Worm (Caenorhabditis elegans) whole organism, L4 larva: Measurements from ENCODE around the gene srg-36.

Experiments
- D1046.2 ChIP-seq: fragments of 200-800 bp; sonication (Bioruptor generic); IDR thresholded peaks from 2 replicates; pipeline ENCODE4 v1.3.6; 2022; ENCODE audit warnings: missing genetic modification characterization, missing compliant biosample characterization
- R02D3.7 ChIP-seq: fragments of 150-350 bp; sonication (generic microtip); optimal IDR thresholded peaks from 3 replicates; lab custom pipeline; 2014; ENCODE audit warnings: missing biosample characterization, missing genetic modification characterization
- ZK337.2 ChIP-seq: fragments of 200-800 bp; sonication (Bioruptor generic); IDR thresholded peaks from 2 replicates; pipeline ENCODE4 v1.3.6; 2022; ENCODE audit warnings: missing genetic modification reagents, missing genetic modification characterization, missing compliant biosample characterization
- ZK546.5 ChIP-seq, 2 experiments: sonication (generic microtip); optimal IDR thresholded peaks; 2 replicates each; lab custom pipeline; 2017; ENCODE audit warnings: missing biosample characterization in 2 of 2, missing genetic modification characterization in 2 of 2
- ama-1 ChIP-seq: fragments of 150-350 bp; optimal IDR thresholded peaks from 2 replicates; lab custom pipeline; 2014; ENCODE audit warnings: inconsistent platforms, mixed read lengths
- ceh-20 ChIP-seq: fragments of 200-800 bp; sonication (Bioruptor generic); IDR thresholded peaks from 2 replicates; pipeline ENCODE4 v1.3.6; 2022; ENCODE audit warnings: missing genetic modification reagents, missing genetic modification characterization, missing compliant biosample characterization
- ceh-32 ChIP-seq: sonication (generic microtip); optimal IDR thresholded peaks from 2 replicates; lab custom pipeline; 2016; ENCODE audit warnings: mild to moderate bottlenecking, missing genetic modification characterization, missing compliant biosample characterization; ENCODE audit not compliant: poor library complexity
- cey-2 ChIP-seq: sonication (generic microtip); optimal IDR thresholded peaks from 3 replicates; lab custom pipeline; 2017; ENCODE audit warnings: missing genetic modification characterization, mild to moderate bottlenecking, missing compliant biosample characterization, antibody characterized with exemption, borderline replicate concordance; ENCODE audit not compliant: insufficient read depth
- daf-16 ChIP-seq, 3 experiments: sonication (generic microtip); optimal IDR thresholded peaks; 2 replicates each; lab custom pipeline; 2016 to 2017; ENCODE audit warnings: missing genetic modification characterization in 3 of 3, missing genetic modification reagents in 3 of 3, mild to moderate bottlenecking in 2 of 3, missing compliant biosample characterization in 2 of 3, missing biosample characterization in 1 of 3, moderate library complexity in 1 of 3
- daf-19 ChIP-seq: fragments of 200-800 bp; sonication (Bioruptor generic); conservative IDR thresholded peaks from 2 replicates; pipeline ENCODE4 v1.3.6; 2022; ENCODE audit warnings: missing genetic modification characterization, missing compliant biosample characterization
- daf-8 ChIP-seq: fragments of 200-800 bp; sonication (Bioruptor generic); IDR thresholded peaks from 2 replicates; pipeline ENCODE4 v1.3.6; 2022; ENCODE audit warnings: missing genetic modification characterization, missing compliant biosample characterization
- dmd-8 ChIP-seq: fragments of 200-800 bp; sonication (Bioruptor generic); IDR thresholded peaks from 2 replicates; pipeline ENCODE4 v1.3.6; 2022; ENCODE audit warnings: missing genetic modification characterization, missing compliant biosample characterization
- fos-1 ChIP-seq: fragments of 150-350 bp; optimal IDR thresholded peaks from 2 replicates; lab custom pipeline; 2014; ENCODE audit warnings: missing biosample characterization, missing genetic modification characterization
- hif-1 ChIP-seq, 2 experiments: sonication (generic microtip); optimal IDR thresholded peaks; 2 replicates each; lab custom pipeline; 2016 to 2017; ENCODE audit warnings: missing compliant biosample characterization in 2 of 2, missing genetic modification characterization in 2 of 2, missing genetic modification reagents in 2 of 2, missing genotype in 2 of 2, mild to moderate bottlenecking in 1 of 2
- hlh-11 ChIP-seq: fragments of 200-800 bp; sonication (Bioruptor generic); optimal IDR thresholded peaks from 2 replicates; lab custom pipeline; 2018; ENCODE audit warnings: mild to moderate bottlenecking, missing genetic modification characterization, missing compliant biosample characterization
- hmg-1.1 ChIP-seq: fragments of 200-800 bp; sonication (Bioruptor generic); IDR thresholded peaks from 2 replicates; pipeline ENCODE4 v1.3.6; 2022; ENCODE audit warnings: missing genetic modification reagents, missing genetic modification characterization, missing compliant biosample characterization
- lim-7 ChIP-seq: fragments of 200-800 bp; sonication (Bioruptor generic); IDR thresholded peaks from 2 replicates; pipeline ENCODE4 v1.3.6; 2022; ENCODE audit warnings: missing genetic modification characterization, missing compliant biosample characterization
- lin-13 ChIP-seq: fragments of 150-350 bp; optimal IDR thresholded peaks from 2 replicates; lab custom pipeline; 2014; ENCODE audit warnings: missing biosample characterization, missing genetic modification reagents, missing genetic modification characterization
- lin-15B ChIP-seq: fragments of 150-350 bp; sonication (generic microtip); optimal IDR thresholded peaks from 3 replicates; lab custom pipeline; 2014; ENCODE audit warnings: missing biosample characterization, missing genetic modification characterization
- lin-29 ChIP-seq: fragments of 200-800 bp; sonication (Bioruptor generic); IDR thresholded peaks from 2 replicates; pipeline ENCODE4 v1.3.6; 2022; ENCODE audit warnings: missing genetic modification reagents, missing genetic modification characterization, missing compliant biosample characterization
- madf-9 ChIP-seq: fragments of 200-800 bp; sonication (Bioruptor generic); conservative IDR thresholded peaks from 2 replicates; pipeline ENCODE4 v1.3.6; 2022; ENCODE audit warnings: missing genetic modification reagents, missing genetic modification characterization, missing compliant biosample characterization
- mxl-3 ChIP-seq: fragments of 200-800 bp; sonication (Bioruptor generic); optimal IDR thresholded peaks from 2 replicates; lab custom pipeline; 2018; ENCODE audit warnings: mild to moderate bottlenecking, missing genetic modification characterization, missing compliant biosample characterization
- nhr-102 ChIP-seq: sonication (generic microtip); optimal IDR thresholded peaks from 2 replicates; lab custom pipeline; 2016; ENCODE audit warnings: mild to moderate bottlenecking, missing genetic modification characterization, moderate library complexity, missing compliant biosample characterization
- nhr-111 ChIP-seq: fragments of 200-800 bp; sonication (Bioruptor generic); optimal IDR thresholded peaks from 2 replicates; lab custom pipeline; 2018; ENCODE audit warnings: mild to moderate bottlenecking, missing genetic modification characterization, missing compliant biosample characterization
- nhr-28 ChIP-seq: fragments of 150-350 bp; optimal IDR thresholded peaks from 2 replicates; lab custom pipeline; 2014; ENCODE audit warnings: missing biosample characterization, missing genetic modification characterization
- nhr-6 ChIP-seq: fragments of 150-350 bp; optimal IDR thresholded peaks from 2 replicates; lab custom pipeline; 2014; ENCODE audit warnings: missing biosample characterization, missing genetic modification characterization
- nhr-77 ChIP-seq: fragments of 150-350 bp; optimal IDR thresholded peaks from 2 replicates; lab custom pipeline; 2014; ENCODE audit warnings: missing biosample characterization, missing genetic modification characterization
- pha-4 ChIP-seq, 2 experiments: fragments of 150-350 bp in 1 of 2; fragments of 200-800 bp in 1 of 2; sonication (Bioruptor generic) in 1 of 2; IDR thresholded peaks in 1 of 2; optimal IDR thresholded peaks in 1 of 2; 2 replicates each; pipeline versions ENCODE4 v1.3.6 to Lab custom; 2014 to 2022; ENCODE audit warnings: missing genetic modification characterization in 2 of 2, missing genetic modification reagents in 2 of 2, missing biosample characterization in 1 of 2, missing compliant biosample characterization in 1 of 2
- php-3 ChIP-seq: fragments of 200-800 bp; sonication (Bioruptor generic); IDR thresholded peaks from 2 replicates; pipeline ENCODE4 v1.3.6; 2022; ENCODE audit warnings: missing genetic modification reagents, missing genetic modification characterization, missing compliant biosample characterization
- pqm-1 ChIP-seq: sonication (generic microtip); optimal IDR thresholded peaks from 2 replicates; lab custom pipeline; 2017; ENCODE audit warnings: missing biosample characterization, missing genetic modification characterization
- saeg-2 ChIP-seq: fragments of 200-800 bp; sonication (Bioruptor generic); IDR thresholded peaks from 2 replicates; pipeline ENCODE4 v1.3.6; 2022; ENCODE audit warnings: missing genetic modification reagents, missing genetic modification characterization, missing compliant biosample characterization
- spr-1 ChIP-seq: sonication (generic microtip); optimal IDR thresholded peaks from 2 replicates; lab custom pipeline; 2016; ENCODE audit warnings: mild to moderate bottlenecking, missing genetic modification characterization, missing compliant biosample characterization
- unc-130 ChIP-seq: sonication (generic microtip); optimal IDR thresholded peaks from 2 replicates; lab custom pipeline; 2016; ENCODE audit warnings: missing genetic modification reagents, missing genetic modification characterization, missing compliant biosample characterization
- unc-62 ChIP-seq, 3 experiments: fragments of 150-350 bp in 1 of 3; sonication (generic microtip); optimal IDR thresholded peaks in 2 of 3; peaks in 1 of 3; 1 replicate in 1 of 3; 2 replicates in 2 of 3; lab custom pipeline; 2014 to 2017; ENCODE audit warnings: missing biosample characterization in 3 of 3, missing genetic modification characterization in 3 of 3, missing genetic modification reagents in 3 of 3, missing genotype in 1 of 3
- ztf-7 ChIP-seq: fragments of 150-350 bp; optimal IDR thresholded peaks from 2 replicates; lab custom pipeline; 2014; ENCODE audit warnings: missing biosample characterization, missing genetic modification characterization

Gene srg-36

DNA sequence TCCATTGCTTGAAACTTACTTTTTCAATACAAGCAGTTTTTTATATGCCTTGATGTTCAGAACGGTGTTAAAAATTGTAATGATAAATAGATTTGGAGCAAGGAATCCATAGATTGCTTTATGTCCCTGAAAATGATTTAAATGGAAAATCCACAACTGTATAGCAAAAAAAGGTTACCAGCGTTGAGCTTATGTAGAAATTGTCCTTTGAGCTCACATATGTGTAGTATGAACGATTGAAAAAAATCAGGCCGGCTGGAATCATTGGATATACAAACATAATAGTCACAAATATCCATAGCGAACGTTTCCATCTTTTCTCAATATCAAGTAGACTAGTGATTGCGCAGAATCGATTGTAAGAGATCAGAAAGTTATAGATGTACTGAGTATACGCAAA, at the start of gene srg-36:
srg-36 (minus strand) TSS at position 101 of the 400 bp plus-strand sequence.
- no peak for TF ChIP-seq cey-2 (tag; lab: Kevin White, UChicago)

ce11 chrX:14281526-14281925, 47.3 kb upstream of the srg-36 start, which contains the start of gene E02H4.2:
Gene E02H4.2, minus strand, starts transcription at chrX:14281626.
- TF ChIP-seq daf-16 (GFP tag; optimal IDR thresholded peaks at IDR 0.05; lab: Kevin White, UChicago) (no peak), daf-16 (tag; optimal IDR thresholded peaks at IDR 0.05; lab: Kevin White, UChicago) (no peak), nhr-77 (no peak), lin-29 (GFP tag; lab: Robert Waterston, UW) (no peak), daf-19 (GFP tag; lab: Robert Waterston, UW) (no peak), hif-1 (tag; optimal IDR thresholded peaks at IDR 0.05; lab: Kevin White, UChicago) (no peak), hmg-1.1 (no peak), nhr-102 (no peak), ZK546.5 (tag; optimal IDR thresholded peaks at IDR 0.05; lab: Kevin White, UChicago) (no peak), saeg-2 (GFP tag; lab: Robert Waterston, UW) (no peak), R02D3.7 (no peak), nhr-28 (tag; lab: Kevin White, UChicago) (no peak), lin-13 (GFP tag; lab: Kevin White, UChicago) (no peak), php-3 (GFP tag; lab: Robert Waterston, UW) (no peak), nhr-111 (GFP tag; lab: Kevin White, UChicago) (no peak), pha-4 (GFP tag; IDR thresholded peaks at IDR 0.05; lab: Robert Waterston, UW) (no peak), pha-4 (tag; optimal IDR thresholded peaks at IDR 0.05; lab: Kevin White, UChicago) (no peak), ZK337.2 (no peak), D1046.2 (GFP tag; lab: Robert Waterston, UW) (no peak)

DNA sequence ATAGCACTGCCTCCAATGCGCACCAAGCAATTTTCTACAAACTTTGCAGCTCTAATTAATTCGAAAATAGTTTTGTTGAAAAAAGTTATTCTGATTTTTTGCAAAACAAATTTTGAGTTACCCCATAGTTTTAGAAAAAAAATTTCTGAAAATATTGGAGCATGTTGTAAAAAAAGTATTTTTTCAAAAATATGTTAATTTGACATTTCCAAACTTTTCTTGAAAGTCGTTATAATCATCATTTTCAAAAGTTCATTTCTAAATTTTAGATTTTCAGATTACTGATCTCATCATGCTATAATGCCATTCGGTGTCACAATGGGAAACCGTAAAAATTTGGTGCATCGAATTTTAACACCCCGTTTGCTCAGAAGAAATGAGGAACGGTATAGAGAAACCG, 33.5 kb upstream of the srg-36 start, which contains the start of gene del-1:
del-1 (plus strand) TSS at position 301 of the 400 bp plus-strand sequence.
- TF ChIP-seq unc-130 (GFP tag; lab: Kevin White, UChicago) (no peak), ama-1 (lab: Kevin White, UChicago) (no peak), pqm-1 (tag; lab: Kevin White, UChicago) (no peak), lin-15B (tag; lab: Kevin White, UChicago) (no peak), cey-2 (tag; lab: Kevin White, UChicago) (no peak), lin-13 (GFP tag; lab: Kevin White, UChicago) (no peak), ceh-20 (GFP tag; lab: Robert Waterston, UW) (no peak), lim-7 (GFP tag; lab: Robert Waterston, UW) (no peak), daf-19 (GFP tag; lab: Robert Waterston, UW) (no peak), madf-9 (GFP tag; lab: Robert Waterston, UW) (no peak), daf-8 (GFP tag; lab: Robert Waterston, UW) (no peak)

- TF ChIP-seq dmd-8 = no peak
- no peak for TF ChIP-seq ceh-32 (tag; lab: Kevin White, UChicago)
- no peak for TF ChIP-seq spr-1 (tag; lab: Kevin White, UChicago)
- no peak for TF ChIP-seq unc-130 (GFP tag; lab: Kevin White, UChicago)
- peak in 1 of 2 experiments; percentile 95 for TF ChIP-seq unc-62 (GFP tag; optimal IDR thresholded peaks at IDR 0.05 in 1 of 2; lab: Kevin White, UChicago)
- no peak for TF ChIP-seq unc-62 (tag; optimal IDR thresholded peaks at IDR 0.05; lab: Kevin White, UChicago)
Observed at ce11 chrX:14267170-14267569, 32.9 kb upstream of the srg-36 start.

DNA sequence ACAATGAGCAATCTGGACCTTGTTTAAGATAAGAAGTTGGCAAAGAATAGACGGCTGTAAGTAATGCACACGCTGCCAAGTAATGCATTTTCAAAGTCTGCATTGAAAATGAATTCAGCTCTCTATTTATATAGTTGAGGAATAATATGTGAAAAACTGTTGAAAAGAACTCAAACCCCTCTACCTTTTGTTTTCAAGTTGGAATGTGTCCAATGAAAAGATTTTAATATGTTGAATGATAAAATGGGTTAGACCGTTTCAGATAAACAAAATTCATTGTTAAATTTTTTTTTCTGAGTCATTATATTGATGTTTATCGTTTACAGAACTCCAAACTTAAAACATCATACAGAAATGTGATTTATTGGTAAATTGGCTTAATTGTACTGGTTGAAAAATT, 29.2 kb upstream of the srg-36 start, which contains the start of gene E02H4.8:
E02H4.8 (minus strand) TSS at position 101 of the 400 bp plus-strand sequence.
- TF ChIP-seq hlh-11 (tag; lab: Kevin White, UChicago) = no peak
- no peak for TF ChIP-seq nhr-6 (tag; lab: Kevin White, UChicago)
- TF ChIP-seq mxl-3 = no peak
- TF ChIP-seq unc-62 (GFP tag; optimal IDR thresholded peaks at IDR 0.05 in 1 of 2; lab: Kevin White, UChicago) = peak in 1 of 2 experiments; percentile 41
- no peak for TF ChIP-seq unc-62 (tag; optimal IDR thresholded peaks at IDR 0.05; lab: Kevin White, UChicago)
- no peak for TF ChIP-seq ztf-7
- TF ChIP-seq fos-1 (tag; lab: Kevin White, UChicago) = no peak
